Worm (Caenorhabditis elegans) whole organism, midembryonic: ENCODE results near the gene Y38H6C.4.

ENCODE experiments used
- T22C8.4 ChIP-seq: fragments of 200-800 bp; sonication (Bioruptor generic); IDR thresholded peaks from 2 replicates; pipeline ENCODE4 v1.3.6; 2022; ENCODE audit warnings: missing genetic modification characterization, missing compliant biosample characterization
- cog-1 ChIP-seq: sonication (generic microtip); optimal IDR thresholded peaks from 2 replicates; lab custom pipeline; 2016; ENCODE audit warnings: missing genetic modification characterization, missing compliant biosample characterization
- flt-1 ChIP-seq: fragments of 200-800 bp; sonication (Bioruptor generic); IDR thresholded peaks from 2 replicates; pipeline ENCODE4 v1.3.6; 2022; ENCODE audit warnings: missing genetic modification characterization, missing compliant biosample characterization
- med-1 ChIP-seq: sonication (generic microtip); optimal IDR thresholded peaks from 2 replicates; lab custom pipeline; 2017; ENCODE audit warnings: missing genetic modification characterization, mild to moderate bottlenecking, missing compliant biosample characterization, antibody characterized with exemption, missing genetic modification reagents; ENCODE audit not compliant: insufficient read depth
- tab-1 ChIP-seq: fragments of 200-800 bp; sonication (Bioruptor generic); IDR thresholded peaks from 2 replicates; pipeline ENCODE4 v1.3.6; 2022; ENCODE audit warnings: missing genetic modification characterization, missing compliant biosample characterization
- ztf-23 ChIP-seq: fragments of 200-800 bp; sonication (Bioruptor generic); IDR thresholded peaks from 2 replicates; pipeline ENCODE4 v1.3.6; 2022; ENCODE audit warnings: missing genetic modification reagents, missing genetic modification characterization, missing compliant biosample characterization
- ztf-29 ChIP-seq: fragments of 200-800 bp; sonication (Bioruptor generic); IDR thresholded peaks from 2 replicates; pipeline ENCODE4 v1.3.6; 2022; ENCODE audit warnings: missing genetic modification reagents, missing genetic modification characterization, missing compliant biosample characterization

DNA sequence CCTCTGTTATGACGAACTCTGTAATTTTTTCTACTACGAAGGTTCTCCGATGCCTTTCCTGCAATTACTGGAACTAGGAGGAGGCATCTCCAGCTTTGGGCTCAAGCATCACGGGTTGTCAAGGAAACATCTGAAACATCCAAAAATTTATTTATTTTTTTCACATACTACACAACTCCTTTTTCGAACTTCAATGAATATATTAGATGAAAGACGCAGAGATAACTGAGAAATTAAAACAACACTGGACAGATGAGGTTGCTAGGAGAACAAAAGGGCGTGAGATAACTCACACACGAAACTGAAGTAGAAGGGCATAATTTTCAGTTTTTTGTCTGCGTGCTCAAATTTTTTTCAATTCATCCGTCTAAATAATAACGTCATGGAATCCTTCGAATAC lies 22.6 kb upstream of the Y38H6C.4 start, which contains the start of gene Y38H6C.13:
- TF ChIP-seq ztf-29 (GFP tag; lab: Robert Waterston, UW) (no peak), ztf-23 (GFP tag; lab: Robert Waterston, UW) (no peak), cog-1 (tag; lab: Kevin White, UChicago) (no peak), T22C8.4 (no peak), med-1 (GFP tag; lab: Kevin White, UChicago) (no peak), flt-1 (GFP tag; lab: Robert Waterston, UW) (no peak), tab-1 (no peak)
